Fruit fly (Drosophila melanogaster) whole organism, wandering third instar larva: ENCODE measurements around the gene CG6696.

Experiments
- Abd-B ChIP-seq: fragments of >200 bp; optimal IDR thresholded peaks from 2 replicates; lab custom pipeline; 2017; ENCODE audit warnings: missing biosample characterization, missing genetic modification characterization
- CG9705 ChIP-seq: fragments of 200-800 bp; sonication (Bioruptor generic); optimal IDR thresholded peaks from 2 replicates; lab custom pipeline; 2018; ENCODE audit warnings: missing biosample characterization, mild to moderate bottlenecking, missing genetic modification characterization
- CrebA ChIP-seq: fragments of 200-800 bp; sonication (Bioruptor generic); optimal IDR thresholded peaks from 2 replicates; lab custom pipeline; 2016; ENCODE audit warnings: missing biosample characterization, mild to moderate bottlenecking, missing genetic modification characterization, borderline replicate concordance
- Dfd ChIP-seq: fragments of >200 bp; optimal IDR thresholded peaks from 2 replicates; lab custom pipeline; 2017; ENCODE audit warnings: missing biosample characterization, missing genetic modification characterization
- Dif ChIP-seq: fragments of 200-275, 200-300 bp; sonication (Bioruptor generic); optimal IDR thresholded peaks from 2 replicates; lab custom pipeline; 2018; ENCODE audit warnings: missing biosample characterization, missing genetic modification characterization; ENCODE audit not compliant: partially characterized antibody
- HLH106 ChIP-seq: fragments of 200-800 bp; optimal IDR thresholded peaks from 3 replicates; lab custom pipeline; 2019; ENCODE audit warnings: missing biosample characterization, mild to moderate bottlenecking, missing genetic modification characterization, moderate library complexity
- Hnf4 ChIP-seq: fragments of 200-800 bp; sonication (Bioruptor generic); optimal IDR thresholded peaks from 2 replicates; lab custom pipeline; 2016; ENCODE audit warnings: missing biosample characterization, mild to moderate bottlenecking, missing genetic modification characterization
- Hr78 ChIP-seq: fragments of >200 bp; optimal IDR thresholded peaks from 2 replicates; lab custom pipeline; 2017; ENCODE audit warnings: missing biosample characterization, missing genetic modification characterization
- Hr83 ChIP-seq: fragments of 200-300 bp; sonication (Bioruptor generic); optimal IDR thresholded peaks from 2 replicates; lab custom pipeline; 2016; ENCODE audit warnings: missing biosample characterization, mild to moderate bottlenecking, missing genetic modification characterization, moderate library complexity; ENCODE audit not compliant: poor library complexity, severe bottlenecking
- Jra ChIP-seq: sonication (Bioruptor generic); optimal IDR thresholded peaks from 2 replicates; lab custom pipeline; 2016; ENCODE audit warnings: missing biosample characterization, missing genetic modification characterization
- Mio ChIP-seq: sonication (Bioruptor generic); optimal IDR thresholded peaks from 2 replicates; lab custom pipeline; 2016; ENCODE audit warnings: missing biosample characterization, missing genetic modification characterization
- Myc ChIP-seq: fragments of >200 bp; optimal IDR thresholded peaks from 2 replicates; lab custom pipeline; 2017
- N ChIP-seq: fragments of >200 bp; optimal IDR thresholded peaks from 2 replicates; lab custom pipeline; 2018; ENCODE audit warnings: missing biosample characterization, missing external identifiers, missing genetic modification characterization
- OdsH ChIP-seq: fragments of 200-800 bp; sonication (Bioruptor generic); optimal IDR thresholded peaks from 2 replicates; lab custom pipeline; 2016; ENCODE audit warnings: missing biosample characterization, mild to moderate bottlenecking, missing genetic modification characterization
- Rel ChIP-seq, 2 experiments: fragments of 200-800 bp; sonication (Bioruptor generic) in 1 of 2; optimal IDR thresholded peaks; 2 replicates in 1 of 2; 3 replicates in 1 of 2; lab custom pipeline; 2016 to 2019; ENCODE audit warnings: mild to moderate bottlenecking in 2 of 2, missing biosample characterization in 2 of 2, missing genetic modification characterization in 2 of 2, moderate library complexity in 1 of 2
- Sp1 ChIP-seq: fragments of 200-800 bp; sonication (Bioruptor generic); optimal IDR thresholded peaks from 3 replicates; lab custom pipeline; 2019; ENCODE audit warnings: missing biosample characterization, mild to moderate bottlenecking, missing genetic modification characterization, moderate library complexity
- Vsx2 ChIP-seq: fragments of 200-300, 225-300 bp; sonication (Bioruptor generic); optimal IDR thresholded peaks from 2 replicates; lab custom pipeline; 2018; ENCODE audit warnings: missing biosample characterization, missing genetic modification characterization; ENCODE audit not compliant: partially characterized antibody
- br ChIP-seq: fragments of 200-800 bp; sonication (Bioruptor generic); optimal IDR thresholded peaks from 2 replicates; lab custom pipeline; 2016; ENCODE audit warnings: missing biosample characterization, missing genetic modification characterization
- brk ChIP-seq: fragments of 200-800 bp; sonication (Bioruptor generic); optimal IDR thresholded peaks from 2 replicates; lab custom pipeline; 2016; ENCODE audit warnings: missing biosample characterization, mild to moderate bottlenecking, missing genetic modification characterization
- dl ChIP-seq, 2 experiments: fragments of 175-275, 200-275 bp in 1 of 2; fragments of 200-275 bp in 1 of 2; sonication (Bioruptor generic); optimal IDR thresholded peaks; lab custom pipeline; 2018; ENCODE audit warnings: mild to moderate bottlenecking in 2 of 2, missing biosample characterization in 2 of 2, missing genetic modification characterization in 2 of 2, moderate library complexity in 2 of 2; ENCODE audit not compliant: partially characterized antibody in 2 of 2, insufficient read depth in 1 of 2
- dsf ChIP-seq: sonication (Bioruptor generic); optimal IDR thresholded peaks from 2 replicates; lab custom pipeline; 2016; ENCODE audit warnings: missing biosample characterization, missing genetic modification characterization, borderline replicate concordance
- ey ChIP-seq: fragments of 200-800 bp; sonication (Bioruptor generic); optimal IDR thresholded peaks from 2 replicates; lab custom pipeline; 2016; ENCODE audit warnings: missing biosample characterization, missing genetic modification characterization
- foxo ChIP-seq, 2 experiments: fragments of 200-800 bp; sonication (Bioruptor generic); optimal IDR thresholded peaks; 2 replicates in 1 of 2; 3 replicates in 1 of 2; lab custom pipeline; 2016 to 2017; ENCODE audit warnings: missing biosample characterization in 2 of 2, missing genetic modification characterization in 2 of 2
- fru ChIP-seq: fragments of 200-800 bp; sonication (Bioruptor generic); optimal IDR thresholded peaks from 3 replicates; lab custom pipeline; 2016; ENCODE audit warnings: missing biosample characterization, mild to moderate bottlenecking, missing genetic modification characterization
- h ChIP-seq: fragments of 200-800 bp; sonication (Bioruptor generic); optimal IDR thresholded peaks from 3 replicates; lab custom pipeline; 2016; ENCODE audit warnings: missing biosample characterization, mild to moderate bottlenecking, missing genetic modification characterization
- jim ChIP-seq: fragments of 175-275, 200-325 bp; sonication (Bioruptor generic); optimal IDR thresholded peaks from 2 replicates; lab custom pipeline; 2016; ENCODE audit warnings: missing biosample characterization, mild to moderate bottlenecking, missing genetic modification characterization
- rgr ChIP-seq: fragments of 200-800 bp; sonication (Bioruptor generic); optimal IDR thresholded peaks from 3 replicates; lab custom pipeline; 2016; ENCODE audit warnings: missing biosample characterization, mild to moderate bottlenecking, missing genetic modification characterization
- sage ChIP-seq: fragments of 200-800 bp; sonication (Bioruptor generic); optimal IDR thresholded peaks from 2 replicates; lab custom pipeline; 2016; ENCODE audit warnings: missing biosample characterization, mild to moderate bottlenecking, missing genetic modification characterization
- sv ChIP-seq: fragments of 200-800 bp; sonication (Bioruptor generic); optimal IDR thresholded peaks from 3 replicates; lab custom pipeline; 2016; ENCODE audit warnings: missing biosample characterization, missing genetic modification characterization
- usp ChIP-seq: fragments of >200 bp; optimal IDR thresholded peaks from 2 replicates; lab custom pipeline; 2017; ENCODE audit warnings: missing biosample characterization, missing genetic modification characterization
- woc ChIP-seq: sonication (Bioruptor generic); optimal IDR thresholded peaks from 2 replicates; lab custom pipeline; 2016; ENCODE audit warnings: missing biosample characterization, mild to moderate bottlenecking, missing genetic modification characterization

CG6696 gene

dm6 chrX:18657502-18657947, 4.4 kb downstream of the CG6696 start, which contains the start of gene fu (continued):
- TF ChIP-seq Rel (GFP tag; optimal IDR thresholded peaks at IDR 0.05; lab: Kevin White, UChicago) = no peak
- peak; percentile 54 for TF ChIP-seq Rel (tag; optimal IDR thresholded peaks at IDR 0.05; lab: Kevin White, UChicago)
- TF ChIP-seq Hr83 (GFP tag; lab: Kevin White, UChicago) = no peak
- TF ChIP-seq Dfd (GFP tag; lab: Kevin White, UChicago) = no peak
- no peak for TF ChIP-seq CG9705 (GFP tag; lab: Kevin White, UChicago)
- no peak for TF ChIP-seq Hr78
- TF ChIP-seq N (GFP tag; lab: Kevin White, UChicago) = no peak
- no peak for TF ChIP-seq jim
- TF ChIP-seq foxo (GFP tag; optimal IDR thresholded peaks at IDR 0.05; lab: Kevin White, UChicago) = peak in 1 of 2 experiments; percentile 24
- no peak for TF ChIP-seq Vsx2
- peak; percentile 56 for TF ChIP-seq woc (GFP tag; lab: Kevin White, UChicago)
- TF ChIP-seq h (GFP tag; lab: Kevin White, UChicago) = no peak
- no peak for TF ChIP-seq Dif (GFP tag; lab: Kevin White, UChicago)
- no peak for TF ChIP-seq brk (GFP tag; lab: Kevin White, UChicago)
- TF ChIP-seq sv (GFP tag; lab: Kevin White, UChicago) = no peak

- TF ChIP-seq woc (GFP tag; lab: Kevin White, UChicago) (peak; percentile 46), ey (no peak), OdsH (GFP tag; lab: Kevin White, UChicago) (no peak), CrebA (GFP tag; lab: Kevin White, UChicago) (no peak), Vsx2 (no peak), Rel (GFP tag; optimal IDR thresholded peaks at IDR 0.05; lab: Kevin White, UChicago) (no peak), Rel (tag; optimal IDR thresholded peaks at IDR 0.05; lab: Kevin White, UChicago) (peak; percentile 88)
- TF ChIP-seq, all 38 proteins: peak for 2
These were observed 4.9 kb downstream of the CG6696 start, which contains the start of gene CG6659 for dm6 chrX:18657012-18657411. CG6659 (minus strand) TSS chrX:18657286.

- no peak for TF ChIP-seq sv (GFP tag; lab: Kevin White, UChicago)
- TF ChIP-seq woc (GFP tag; lab: Kevin White, UChicago) = no peak
- no peak for TF ChIP-seq Rel (GFP tag; optimal IDR thresholded peaks at IDR 0.05; lab: Kevin White, UChicago)
- TF ChIP-seq Rel (tag; optimal IDR thresholded peaks at IDR 0.05; lab: Kevin White, UChicago) = peak; percentile 14
- TF ChIP-seq h (GFP tag; lab: Kevin White, UChicago) = no peak
- TF ChIP-seq Hnf4 (GFP tag; lab: Kevin White, UChicago) = no peak
- peak; percentile 65 for TF ChIP-seq Myc (lab: Kevin White, UChicago)
- TF ChIP-seq usp (GFP tag; lab: Kevin White, UChicago) = no peak
- no peak for TF ChIP-seq Mio (GFP tag; lab: Kevin White, UChicago)
- no peak for TF ChIP-seq sage
- TF ChIP-seq jim = no peak
- no peak for TF ChIP-seq Dfd (GFP tag; lab: Kevin White, UChicago)
These were observed 9.1 kb downstream of the CG6696 start, which contains the start of gene Ing3 for dm6 chrX:18652879-18653278. Ing3 (minus strand) TSS chrX:18653091.

- no peak for TF ChIP-seq Rel (GFP tag; optimal IDR thresholded peaks at IDR 0.05; lab: Kevin White, UChicago)
- peak; percentile 14 for TF ChIP-seq Rel (tag; optimal IDR thresholded peaks at IDR 0.05; lab: Kevin White, UChicago)
- no peak for TF ChIP-seq fru
- peak; percentile 29 for TF ChIP-seq Dif (GFP tag; lab: Kevin White, UChicago)
- TF ChIP-seq sv (GFP tag; lab: Kevin White, UChicago) = no peak
- TF ChIP-seq, all 38 proteins: peak for 2
These were observed 11.7 kb downstream of the CG6696 start, which contains the start of gene Hou for dm6 chrX:18650252-18650651. Hou (minus strand) TSS chrX:18650444.

dm6 chrX:18647961-18648360, 14.0 kb downstream of the CG6696 start, which contains the start of gene Nup35:
Nup35 (plus strand) TSS chrX:18648182.
- TF ChIP-seq Hr83 (GFP tag; lab: Kevin White, UChicago) = peak; percentile 24
- no peak for TF ChIP-seq rgr (GFP tag; lab: Kevin White, UChicago)

dm6 chrX:18646855-18647699, 14.9 kb downstream of the CG6696 start, which contains the start of gene Rip11:
Rip11 (minus strand) TSS chrX:18647648.
- peak; percentile 58 for TF ChIP-seq Hr83 (GFP tag; lab: Kevin White, UChicago)
- TF ChIP-seq jim = no peak
- TF ChIP-seq Rel (GFP tag; optimal IDR thresholded peaks at IDR 0.05; lab: Kevin White, UChicago) = peak; percentile 53
- peak; percentile 94 for TF ChIP-seq Rel (tag; optimal IDR thresholded peaks at IDR 0.05; lab: Kevin White, UChicago)
- no peak for TF ChIP-seq N (GFP tag; lab: Kevin White, UChicago)
- TF ChIP-seq Dif (GFP tag; lab: Kevin White, UChicago) = peak; percentile 49
- peak; percentile 17 for TF ChIP-seq sage
- TF ChIP-seq HLH106 (tag; lab: Kevin White, UChicago) = peak; percentile 42
- peak; percentile 76 for TF ChIP-seq ey
- no peak for TF ChIP-seq Abd-B (GFP tag; lab: Kevin White, UChicago)
- TF ChIP-seq CG9705 (GFP tag; lab: Kevin White, UChicago) = peak; percentile 14
- no peak for TF ChIP-seq dl (GFP tag; optimal IDR thresholded peaks at IDR 0.05; lab: Kevin White, UChicago; ENCODE audit: insufficient read depth in 1 of 2, partially characterized antibody in 2 of 2)
- peak; percentile 77 for TF ChIP-seq br (GFP tag; lab: Kevin White, UChicago)
- TF ChIP-seq Sp1 (GFP tag; lab: Kevin White, UChicago) = peak; percentile 74
- TF ChIP-seq woc (GFP tag; lab: Kevin White, UChicago) = peak; percentile 58
- no peak for TF ChIP-seq dsf (GFP tag; lab: Kevin White, UChicago)
- peak; percentile 80 for TF ChIP-seq Jra (GFP tag; lab: Kevin White, UChicago)
- peak; percentile 74 for TF ChIP-seq OdsH (GFP tag; lab: Kevin White, UChicago)
- peak; percentile 74 for TF ChIP-seq rgr (GFP tag; lab: Kevin White, UChicago)
- no peak for TF ChIP-seq Hnf4 (GFP tag; lab: Kevin White, UChicago)
- peak; percentile 79 for TF ChIP-seq h (GFP tag; lab: Kevin White, UChicago)
